Worm (Caenorhabditis elegans): Measurements from ENCODE around the gene T13C2.7.

The T13C2.7 gene

ce11 chrII:6750929-6751328, 28.3 kb upstream of the T13C2.7 start, which contains the start of gene F41G3.20:
TSS of gene F41G3.20 (minus strand) at chrII:6751029.
- no peak for TF ChIP-seq ces-1 (GFP tag; optimal IDR thresholded peaks at IDR 0.05)

- TF ChIP-seq nhr-42 (GFP tag; IDR thresholded peaks at IDR 0.05), result no peak
- TF ChIP-seq fos-1 (tag; optimal IDR thresholded peaks at IDR 0.05), result no peak
- TF ChIP-seq mdl-1 (tag; optimal IDR thresholded peaks at IDR 0.05), result no peak
- no peak for TF ChIP-seq saeg-2 (GFP tag; IDR thresholded peaks at IDR 0.05)
- no peak for TF ChIP-seq nhr-102 (tag; optimal IDR thresholded peaks at IDR 0.05)
- no peak for TF ChIP-seq ztf-11 (tag; optimal IDR thresholded peaks at IDR 0.05)
- TF ChIP-seq lin-1 (GFP tag; IDR thresholded peaks at IDR 0.05), result no peak
- no peak for TF ChIP-seq Y75B8A.6 (GFP tag; IDR thresholded peaks at IDR 0.05)
- TF ChIP-seq dmd-8 (GFP tag; IDR thresholded peaks at IDR 0.05), result no peak
- no peak for TF ChIP-seq dmd-6 (GFP tag; IDR thresholded peaks at IDR 0.05)
- TF ChIP-seq hif-1 (tag; optimal IDR thresholded peaks at IDR 0.05), result no peak
- no peak for TF ChIP-seq lin-29 (GFP tag; IDR thresholded peaks at IDR 0.05)
- no peak for TF ChIP-seq snpc-4 (tag; optimal IDR thresholded peaks at IDR 0.05)
- TF ChIP-seq zip-11 (GFP tag; IDR thresholded peaks at IDR 0.05), result no peak
- no peak for TF ChIP-seq daf-12 (tag; optimal IDR thresholded peaks at IDR 0.05)
Observed at ce11 chrII:6752027-6752426, 27.2 kb upstream of the T13C2.7 start, which contains the start of gene F41G3.19. TSS of gene F41G3.19 (minus strand) at chrII:6752127.

- no peak for TF ChIP-seq ceh-32 (tag; optimal IDR thresholded peaks at IDR 0.05; ENCODE audit: poor library complexity)
- no peak for TF ChIP-seq saeg-2 (GFP tag; IDR thresholded peaks at IDR 0.05)
- TF ChIP-seq lin-1 (GFP tag; IDR thresholded peaks at IDR 0.05), result no peak
- TF ChIP-seq mes-2 (tag; optimal IDR thresholded peaks at IDR 0.05; ENCODE audit: poor library complexity, severe bottlenecking), result no peak
- TF ChIP-seq daf-12 (tag; optimal IDR thresholded peaks at IDR 0.05), result no peak
- TF ChIP-seq ctbp-1 (GFP tag; IDR thresholded peaks at IDR 0.05), result no peak
- TF ChIP-seq snpc-4 (tag; optimal IDR thresholded peaks at IDR 0.05), result no peak
- TF ChIP-seq attf-4 (tag; optimal IDR thresholded peaks at IDR 0.05), result no peak
- TF ChIP-seq ZK337.2 (GFP tag; IDR thresholded peaks at IDR 0.05), result no peak
- no peak for TF ChIP-seq ztf-7 (tag; optimal IDR thresholded peaks at IDR 0.05)
- TF ChIP-seq Y75B8A.6 (GFP tag; IDR thresholded peaks at IDR 0.05), result no peak
- no peak for TF ChIP-seq lin-39 (tag; optimal IDR thresholded peaks at IDR 0.05)
- TF ChIP-seq D1046.2 (GFP tag; IDR thresholded peaks at IDR 0.05), result no peak
- TF ChIP-seq dpl-1 (GFP tag; optimal IDR thresholded peaks at IDR 0.05), result no peak
- no peak for TF ChIP-seq fkh-10 (GFP tag; optimal IDR thresholded peaks at IDR 0.05)
- no peak for TF ChIP-seq hlh-30 (tag; optimal IDR thresholded peaks at IDR 0.05; ENCODE audit: insufficient read depth)
Observed at ce11 chrII:6752850-6753249, 26.4 kb upstream of the T13C2.7 start, which contains the start of gene F41G3.21. TSS of gene F41G3.21 (minus strand) at chrII:6752950.

- no peak for TF ChIP-seq unc-39 (tag; optimal IDR thresholded peaks at IDR 0.05)
- no peak for TF ChIP-seq mxl-3 (GFP tag; optimal IDR thresholded peaks at IDR 0.05)
- no peak for TF ChIP-seq dmd-8 (GFP tag; IDR thresholded peaks at IDR 0.05)
- TF ChIP-seq mdl-1 (tag; optimal IDR thresholded peaks at IDR 0.05), result no peak
- TF ChIP-seq zfp-3 (GFP tag; conservative IDR thresholded peaks at IDR 0.05), result no peak
- no peak for TF ChIP-seq nhr-6 (tag; optimal IDR thresholded peaks at IDR 0.05)
- no peak for TF ChIP-seq daf-19 (GFP tag; conservative IDR thresholded peaks at IDR 0.05)
- TF ChIP-seq Y75B8A.6 (GFP tag; IDR thresholded peaks at IDR 0.05), result no peak
- TF ChIP-seq hmg-1.1 (GFP tag; IDR thresholded peaks at IDR 0.05), result no peak
- TF ChIP-seq madf-9 (GFP tag; conservative IDR thresholded peaks at IDR 0.05), result no peak
Observed at ce11 chrII:6754671-6755224, 24.5 kb upstream of the T13C2.7 start, which contains the start of the genes srx-95 and fis-1. TSS of gene srx-95 (minus strand) at chrII:6754771. TSS of gene fis-1 (plus strand) at chrII:6755174.

Measured in whole organism, L4 larva.